Worm (Caenorhabditis elegans) whole organism, L3 larva: ENCODE results near the gene snt-5.
A peak's percentile ranks its signal among the peaks of the same experiment; 100 is the strongest.

Experiments used
- ZK546.5 ChIP-seq: sonication (generic microtip); optimal IDR thresholded peaks from 2 replicates; lab custom pipeline; 2017; ENCODE audit warnings: missing biosample characterization, missing genetic modification characterization
- aly-2 ChIP-seq: fragments of 150-350 bp; optimal IDR thresholded peaks from 2 replicates; lab custom pipeline; 2014; ENCODE audit warnings: missing biosample characterization, missing genetic modification characterization
- ceh-16 ChIP-seq: sonication (generic microtip); optimal IDR thresholded peaks from 2 replicates; lab custom pipeline; 2017; ENCODE audit warnings: missing biosample characterization, missing genetic modification characterization
- ceh-28 ChIP-seq: fragments of 150-350 bp; optimal IDR thresholded peaks from 2 replicates; lab custom pipeline; 2014; ENCODE audit warnings: missing biosample characterization, missing genetic modification reagents, missing genetic modification characterization
- ceh-82 ChIP-seq: fragments of 150-350 bp; optimal IDR thresholded peaks from 2 replicates; lab custom pipeline; 2014; ENCODE audit warnings: missing biosample characterization, missing genetic modification characterization
- ceh-9 ChIP-seq: sonication (generic microtip); optimal IDR thresholded peaks from 2 replicates; lab custom pipeline; 2018; ENCODE audit warnings: missing biosample characterization, missing genetic modification characterization
- daf-12 ChIP-seq: fragments of 150-350 bp; optimal IDR thresholded peaks from 2 replicates; lab custom pipeline; 2014; ENCODE audit warnings: missing biosample characterization, missing genetic modification reagents, missing genetic modification characterization
- egl-27 ChIP-seq: sonication (generic microtip); optimal IDR thresholded peaks from 4 replicates; lab custom pipeline; 2017; ENCODE audit warnings: missing biosample characterization, missing genetic modification reagents, missing genetic modification characterization
- egl-5 ChIP-seq: fragments of 150-350 bp; optimal IDR thresholded peaks from 2 replicates; lab custom pipeline; 2017; ENCODE audit warnings: missing biosample characterization, missing genetic modification reagents, missing genetic modification characterization, inconsistent platforms
- elt-1 ChIP-seq: fragments of 150-350 bp; optimal IDR thresholded peaks from 2 replicates; lab custom pipeline; 2014; ENCODE audit warnings: missing biosample characterization, missing genetic modification characterization
- elt-3 ChIP-seq, 3 experiments: fragments of 150-350 bp in 1 of 3; sonication (generic microtip) in 2 of 3; optimal IDR thresholded peaks; 2 replicates in 2 of 3; 4 replicates in 1 of 3; lab custom pipeline; 2014 to 2017; ENCODE audit warnings: missing biosample characterization in 3 of 3, missing genetic modification characterization in 3 of 3
- eor-1 ChIP-seq, 2 experiments: fragments of 150-350 bp; optimal IDR thresholded peaks; 2 replicates each; lab custom pipeline; 2014 to 2018; ENCODE audit warnings: missing biosample characterization in 2 of 2, missing genetic modification characterization in 2 of 2
- fkh-2 ChIP-seq: fragments of 150-350 bp; optimal IDR thresholded peaks from 2 replicates; lab custom pipeline; 2014; ENCODE audit warnings: missing biosample characterization, missing genetic modification reagents, missing genetic modification characterization
- hmg-11 ChIP-seq: sonication (generic microtip); optimal IDR thresholded peaks from 2 replicates; lab custom pipeline; 2016; ENCODE audit warnings: missing genetic modification characterization, missing compliant biosample characterization
- lin-15B ChIP-seq: fragments of 150-350 bp; optimal IDR thresholded peaks from 2 replicates; lab custom pipeline; 2014; ENCODE audit warnings: missing biosample characterization, missing genetic modification characterization
- lin-39 ChIP-seq: fragments of 150-350 bp; optimal IDR thresholded peaks from 2 replicates; lab custom pipeline; 2018; ENCODE audit warnings: missing biosample characterization, missing genetic modification reagents, missing genetic modification characterization
- lsy-12 ChIP-seq: sonication (generic microtip); optimal IDR thresholded peaks from 2 replicates; lab custom pipeline; 2016; ENCODE audit warnings: mild to moderate bottlenecking, missing genetic modification characterization, missing compliant biosample characterization
- mdl-1 ChIP-seq: fragments of 150-350 bp; optimal IDR thresholded peaks from 2 replicates; lab custom pipeline; 2014; ENCODE audit warnings: missing biosample characterization, missing genetic modification characterization
- nfya-1 ChIP-seq: sonication (generic microtip); optimal IDR thresholded peaks from 2 replicates; lab custom pipeline; 2017; ENCODE audit warnings: missing genetic modification characterization, mild to moderate bottlenecking, missing compliant biosample characterization, antibody characterized with exemption, moderate library complexity; ENCODE audit not compliant: insufficient read depth
- nhr-11 ChIP-seq: fragments of 150-350 bp; optimal IDR thresholded peaks from 2 replicates; lab custom pipeline; 2014; ENCODE audit warnings: missing biosample characterization, missing genetic modification characterization
- nhr-12 ChIP-seq: fragments of 150-350 bp; optimal IDR thresholded peaks from 2 replicates; lab custom pipeline; 2014; ENCODE audit warnings: missing biosample characterization, missing genetic modification characterization
- nhr-23 ChIP-seq: fragments of 150-350 bp; optimal IDR thresholded peaks from 2 replicates; lab custom pipeline; 2014; ENCODE audit warnings: missing biosample characterization, missing genetic modification reagents, missing genetic modification characterization
- nhr-25 ChIP-seq: sonication (generic microtip); optimal IDR thresholded peaks from 2 replicates; lab custom pipeline; 2017; ENCODE audit warnings: missing biosample characterization, missing genetic modification characterization
- nhr-28 ChIP-seq: fragments of 150-350 bp; optimal IDR thresholded peaks from 2 replicates; lab custom pipeline; 2014; ENCODE audit warnings: missing biosample characterization, missing genetic modification characterization
- nhr-76 ChIP-seq: fragments of 150-350 bp; sonication (generic microtip); optimal IDR thresholded peaks from 5 replicates; lab custom pipeline; 2014; ENCODE audit warnings: missing biosample characterization, missing genetic modification characterization
- nhr-77 ChIP-seq: fragments of 150-350 bp; optimal IDR thresholded peaks from 2 replicates; lab custom pipeline; 2014; ENCODE audit warnings: missing biosample characterization, missing genetic modification characterization
- pha-4 ChIP-seq: fragments of 150-350 bp; optimal IDR thresholded peaks from 2 replicates; lab custom pipeline; 2014; ENCODE audit warnings: missing biosample characterization, missing genetic modification reagents, missing genetic modification characterization
- pqm-1 ChIP-seq: fragments of 150-350 bp; optimal IDR thresholded peaks from 2 replicates; lab custom pipeline; 2017; ENCODE audit warnings: missing biosample characterization, missing genetic modification characterization, inconsistent platforms
- sea-2 ChIP-seq: fragments of 150-350 bp; sonication (generic microtip); optimal IDR thresholded peaks from 4 replicates; lab custom pipeline; 2014; ENCODE audit warnings: missing biosample characterization, missing genetic modification reagents, missing genetic modification characterization
- snpc-4 ChIP-seq: fragments of 150-350 bp; optimal IDR thresholded peaks from 2 replicates; lab custom pipeline; 2014; ENCODE audit warnings: missing biosample characterization, missing genetic modification characterization
- tbx-2 ChIP-seq: sonication (generic microtip); optimal IDR thresholded peaks from 2 replicates; lab custom pipeline; 2016; ENCODE audit warnings: mild to moderate bottlenecking, missing genetic modification characterization, missing compliant biosample characterization
- unc-39 ChIP-seq: sonication (generic microtip); optimal IDR thresholded peaks from 4 replicates; lab custom pipeline; 2017; ENCODE audit warnings: missing biosample characterization, missing genetic modification characterization
- unc-62 ChIP-seq: fragments of 150-350 bp; sonication (generic microtip); optimal IDR thresholded peaks from 4 replicates; lab custom pipeline; 2014; ENCODE audit warnings: missing biosample characterization, missing genetic modification reagents, missing genetic modification characterization
- ztf-4 ChIP-seq: fragments of 150-350 bp; optimal IDR thresholded peaks from 2 replicates; lab custom pipeline; 2014; ENCODE audit warnings: missing biosample characterization, missing genetic modification characterization

Gene snt-5

DNA sequence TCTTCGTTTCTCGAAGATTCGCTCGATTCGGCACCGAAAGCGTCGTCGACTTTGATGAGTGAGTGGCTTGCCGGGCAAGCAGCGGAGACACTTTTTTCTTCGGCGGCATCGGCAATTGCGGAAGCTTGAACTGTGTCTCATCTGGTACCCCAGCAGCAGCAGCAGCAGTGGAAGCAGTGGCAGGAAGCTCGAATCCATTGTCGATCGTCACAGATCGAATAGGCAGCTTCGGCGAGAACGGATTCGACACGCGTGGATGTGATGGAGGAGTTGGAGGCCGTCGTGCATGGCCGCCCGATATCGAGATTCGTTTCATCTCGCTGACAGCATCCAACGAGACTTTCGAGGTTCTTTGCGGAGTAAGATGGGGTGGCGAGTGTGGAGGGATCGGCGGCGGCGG lies 36.4 kb downstream of the snt-5 start:
- TF ChIP-seq eor-1 (tag; optimal IDR thresholded peaks at IDR 0.05; lab: Kevin White, UChicago) = no peak
- no peak for TF ChIP-seq ztf-4 (tag; lab: Kevin White, UChicago)
- no peak for TF ChIP-seq tbx-2 (tag; lab: Kevin White, UChicago)
- no peak for TF ChIP-seq hmg-11 (tag; lab: Kevin White, UChicago)
- TF ChIP-seq ZK546.5 (tag; lab: Kevin White, UChicago) = no peak
- TF ChIP-seq nfya-1 (tag; lab: Kevin White, UChicago) = no peak
- TF ChIP-seq pqm-1 (tag; lab: Kevin White, UChicago) = no peak
- no peak for TF ChIP-seq ceh-28 (tag; lab: Kevin White, UChicago)
- TF ChIP-seq nhr-25 (tag; lab: Kevin White, UChicago) = no peak

DNA sequence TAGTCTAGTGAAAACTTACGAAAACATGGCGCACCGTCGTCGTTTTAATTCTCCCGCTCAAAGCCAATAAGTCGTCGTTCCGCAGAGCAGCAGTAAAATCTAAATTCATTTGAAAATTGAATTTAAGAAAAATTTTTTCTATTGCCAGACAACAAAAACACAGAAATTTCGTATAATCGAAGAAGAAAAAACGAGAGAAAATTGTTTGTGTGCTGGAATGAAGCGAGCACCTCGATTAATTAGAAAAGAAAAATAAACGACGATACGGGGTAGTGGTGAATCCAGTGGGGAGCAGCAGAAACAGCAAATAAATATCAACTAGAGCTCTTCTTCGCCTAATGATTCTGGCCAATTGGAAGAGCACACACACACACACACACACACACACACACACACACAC lies 40.4 kb downstream of the snt-5 start, which contains the start of gene snt-3:
Gene snt-3, minus strand, starts transcription at position 101 of the 400 bp plus-strand sequence.
- TF ChIP-seq nhr-76 (tag; lab: Kevin White, UChicago) = no peak
- no peak for TF ChIP-seq pha-4
- no peak for TF ChIP-seq egl-27 (tag; lab: Kevin White, UChicago)
- no peak for TF ChIP-seq snpc-4
- no peak for TF ChIP-seq sea-2 (GFP tag; lab: Kevin White, UChicago)
- no peak for TF ChIP-seq ceh-9 (tag; lab: Kevin White, UChicago)
- no peak for TF ChIP-seq fkh-2 (tag; lab: Kevin White, UChicago)
- TF ChIP-seq unc-39 = no peak
- no peak for TF ChIP-seq nfya-1 (tag; lab: Kevin White, UChicago)
- TF ChIP-seq daf-12 (tag; lab: Kevin White, UChicago) = no peak
- no peak for TF ChIP-seq elt-1
- TF ChIP-seq lsy-12 (tag; lab: Kevin White, UChicago) = no peak
- TF ChIP-seq unc-62 (GFP tag; lab: Kevin White, UChicago) = no peak
- no peak for TF ChIP-seq mdl-1 (tag; lab: Kevin White, UChicago)

DNA sequence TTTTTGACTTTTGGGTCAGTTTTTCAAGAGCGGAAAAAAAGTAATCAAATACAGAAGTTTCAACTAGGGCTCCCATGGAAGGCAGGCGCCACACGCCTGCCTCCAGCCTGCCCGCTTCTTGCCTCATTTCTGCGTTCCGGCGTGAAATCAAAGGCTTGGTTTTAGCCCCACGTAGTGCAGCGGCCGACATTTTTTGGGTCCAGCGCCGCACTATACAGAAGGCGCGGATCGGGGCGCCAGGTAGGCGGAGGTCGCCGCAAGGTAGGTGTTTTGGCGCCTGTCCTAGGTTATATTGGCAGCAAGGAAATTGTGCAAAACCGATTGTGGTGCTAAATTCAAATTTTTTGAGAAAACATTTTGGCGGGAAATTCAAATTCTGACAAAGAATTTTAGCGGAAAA lies 43.2 kb downstream of the snt-5 start:
- no peak for TF ChIP-seq sea-2 (GFP tag; lab: Kevin White, UChicago)
- no peak for TF ChIP-seq tbx-2 (tag; lab: Kevin White, UChicago)
- TF ChIP-seq unc-39 = no peak
- no peak for TF ChIP-seq nhr-23 (tag; lab: Kevin White, UChicago)
- TF ChIP-seq ZK546.5 (tag; lab: Kevin White, UChicago) = no peak
- no peak for TF ChIP-seq lsy-12 (tag; lab: Kevin White, UChicago)
- no peak for TF ChIP-seq nhr-25 (tag; lab: Kevin White, UChicago)
- no peak for TF ChIP-seq aly-2
- no peak for TF ChIP-seq ztf-4 (tag; lab: Kevin White, UChicago)

DNA sequence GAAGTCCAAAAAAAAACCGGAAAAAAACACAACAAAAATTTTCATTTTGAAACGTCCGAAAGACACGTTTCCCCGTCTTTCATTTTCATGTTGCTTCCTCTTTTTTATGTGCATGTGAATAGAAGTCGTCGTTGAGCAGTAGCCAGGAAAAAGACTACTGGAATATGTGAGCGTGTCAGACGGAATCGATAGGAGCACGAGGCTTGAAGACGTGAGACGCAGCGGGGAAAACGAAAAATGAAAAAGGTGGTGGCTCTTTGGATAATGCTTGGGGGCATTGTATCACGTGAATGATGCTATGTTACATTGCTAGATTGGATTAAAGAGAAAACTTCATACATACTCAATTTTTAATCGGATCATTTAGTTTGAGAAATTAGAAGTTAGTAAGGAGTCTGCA lies 45.3 kb downstream of the snt-5 start:
- TF ChIP-seq egl-5 (tag; lab: Kevin White, UChicago) (peak; percentile 38), daf-12 (tag; lab: Kevin White, UChicago) (no peak), elt-3 (tag; optimal IDR thresholded peaks at IDR 0.05; lab: Kevin White, UChicago) (no peak), ceh-28 (tag; lab: Kevin White, UChicago) (no peak), elt-1 (no peak), ZK546.5 (tag; lab: Kevin White, UChicago) (no peak), lin-15B (tag; lab: Kevin White, UChicago) (peak; percentile 9), ceh-82 (tag; lab: Kevin White, UChicago) (no peak), hmg-11 (tag; lab: Kevin White, UChicago) (peak; percentile 49), nhr-12 (no peak), unc-39 (no peak), fkh-2 (tag; lab: Kevin White, UChicago) (no peak), nhr-11 (no peak), sea-2 (GFP tag; lab: Kevin White, UChicago) (no peak), tbx-2 (tag; lab: Kevin White, UChicago) (no peak), ceh-16 (tag; lab: Kevin White, UChicago) (no peak), lin-39 (tag; lab: Kevin White, UChicago) (peak; percentile 64), unc-62 (GFP tag; lab: Kevin White, UChicago) (no peak), nhr-23 (tag; lab: Kevin White, UChicago) (no peak), pha-4 (no peak), nfya-1 (tag; lab: Kevin White, UChicago) (peak; percentile 54), nhr-28 (tag; lab: Kevin White, UChicago) (no peak), nhr-77 (tag; lab: Kevin White, UChicago) (no peak)
- TF ChIP-seq, all 47 proteins: peak for 5
